Fruit fly (Drosophila melanogaster) ovary, adult (tissue): ENCODE results near the gene mmy.

ENCODE experiments used
- CG17801 ChIP-seq: fragments of 200-800 bp; optimal IDR thresholded peaks from 2 replicates; lab custom pipeline; 2019; ENCODE audit warnings: missing biosample characterization, mild to moderate bottlenecking, missing genetic modification characterization, moderate library complexity; ENCODE audit not compliant: partially characterized antibody

mmy gene

DNA sequence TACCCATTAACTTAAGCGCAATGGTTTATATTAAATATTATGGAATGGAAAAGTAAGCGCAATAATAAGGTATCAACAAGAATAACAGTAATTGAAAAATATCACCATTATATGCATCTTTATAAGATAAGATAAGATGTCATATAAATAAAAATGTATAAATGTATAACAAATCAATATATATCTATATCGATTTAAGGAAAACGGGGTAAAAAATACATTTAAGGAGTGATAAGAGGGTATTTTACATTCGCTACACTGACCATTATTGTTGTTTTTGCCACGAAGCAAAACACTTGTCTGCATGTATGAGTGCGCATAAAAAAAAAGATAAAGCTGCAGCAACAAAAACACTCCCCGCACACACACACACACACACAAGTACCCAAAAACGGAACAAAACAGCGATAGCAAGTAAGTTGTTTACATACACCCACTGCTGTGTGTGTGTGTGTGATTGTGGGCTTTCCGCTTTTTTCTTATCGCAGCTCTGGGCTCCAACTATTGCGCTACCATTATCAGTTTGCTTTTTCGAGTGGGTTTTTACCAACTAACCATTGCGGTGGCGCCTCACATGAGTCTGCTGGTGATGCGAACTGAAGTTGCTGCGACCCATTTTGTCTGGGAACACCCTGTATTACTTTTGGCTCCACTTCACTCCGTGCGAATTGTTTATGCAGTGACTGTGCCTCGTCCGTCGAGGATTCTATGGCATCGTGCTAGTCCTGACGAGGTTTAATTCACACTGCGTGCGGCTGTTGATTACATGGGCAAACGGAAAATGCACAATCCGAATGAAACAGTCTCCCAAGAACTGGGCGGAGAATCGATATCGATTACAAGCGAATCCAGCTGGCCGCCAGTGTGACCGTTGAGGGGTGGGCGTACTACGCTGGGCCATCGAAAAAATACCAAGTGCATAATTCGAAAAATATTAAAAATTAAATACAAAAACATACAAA lies at the start of gene mmy:
TSS of gene mmy (minus strand) at position 829 of the 962 bp plus-strand sequence.
- peak; percentile 53 for TF ChIP-seq CG17801 (GFP tag; lab: Kevin White, UChicago)

dm6 chr2L:6513948-6514347 lies 40.2 kb upstream of the mmy start:
- no peak for TF ChIP-seq CG17801 (GFP tag; lab: Kevin White, UChicago)

DNA sequence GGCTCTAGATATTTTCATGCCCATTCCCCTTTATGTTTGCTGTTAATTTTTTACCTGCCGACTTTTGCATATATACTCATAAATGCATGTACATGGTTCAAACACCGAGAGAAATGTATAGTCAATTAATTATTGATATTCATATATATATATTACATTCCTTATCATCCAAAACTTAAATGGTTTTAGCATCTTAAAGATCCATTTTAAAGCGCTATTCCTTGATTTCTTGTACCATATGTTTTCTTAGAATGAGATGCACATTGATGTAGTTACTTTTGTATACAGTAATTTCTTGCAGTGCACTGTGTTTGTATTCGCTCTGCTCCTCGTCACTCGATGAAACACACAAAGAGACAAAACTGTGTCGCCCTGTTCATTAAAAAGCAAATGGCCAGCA lies 35.0 kb upstream of the mmy start:
- no peak for TF ChIP-seq CG17801 (GFP tag; lab: Kevin White, UChicago)

DNA sequence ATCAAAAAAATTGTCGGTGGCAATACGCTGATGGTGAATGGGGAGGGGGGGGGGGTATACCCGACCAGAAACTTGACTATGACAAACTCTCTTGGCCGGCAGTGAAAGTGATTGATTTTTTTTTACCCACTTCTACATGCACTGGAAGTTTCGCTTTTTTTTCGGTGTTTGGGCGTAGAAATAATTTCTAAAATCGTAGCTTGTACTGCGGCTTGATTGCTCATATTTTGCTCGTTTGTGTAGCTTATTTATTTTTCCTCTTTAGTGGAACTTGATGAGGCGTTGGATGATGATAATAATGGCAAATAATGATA lies 30.0 kb upstream of the mmy start:
- TF ChIP-seq CG17801 (GFP tag; lab: Kevin White, UChicago), result no peak

DNA sequence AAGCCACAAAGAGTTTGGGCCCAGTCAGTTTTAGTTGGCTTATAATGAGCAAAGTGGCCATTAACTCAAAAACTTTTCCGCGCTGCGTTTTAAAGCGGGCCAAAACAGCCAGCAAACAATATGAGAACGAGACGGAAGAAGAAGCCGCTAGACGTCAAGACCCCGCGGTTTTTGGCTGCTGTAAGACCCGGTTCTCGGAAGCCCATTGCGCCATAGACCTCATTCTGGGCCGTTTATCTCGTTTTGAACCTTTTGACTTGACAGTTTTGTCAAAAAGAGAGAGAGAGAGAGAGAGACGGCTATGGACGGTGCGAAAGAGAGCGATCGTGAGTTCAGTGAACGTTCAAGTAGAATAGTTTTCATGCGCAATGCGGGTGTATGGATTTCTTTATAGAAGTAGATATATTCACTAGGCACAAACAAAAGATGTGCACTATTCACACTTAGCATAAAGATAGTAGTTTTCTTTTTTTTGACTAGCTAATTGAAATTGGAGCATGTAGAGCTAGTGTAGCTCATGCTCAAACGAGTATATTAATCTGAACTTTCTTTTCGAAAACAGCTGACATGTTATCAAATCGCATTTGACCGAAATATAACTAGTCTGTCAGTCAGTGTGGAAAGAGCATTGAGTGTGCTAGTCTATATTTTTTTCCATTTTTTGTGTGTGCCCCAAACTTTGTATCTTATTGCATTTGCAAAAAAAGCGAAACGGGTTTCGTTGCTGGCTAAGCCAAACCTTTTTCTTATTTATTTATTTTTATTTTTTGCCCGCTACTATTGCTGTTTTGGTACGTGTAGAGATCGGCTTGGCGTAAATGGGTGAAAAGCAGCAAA lies 29.4 kb upstream of the mmy start:
- no peak for TF ChIP-seq CG17801 (GFP tag; lab: Kevin White, UChicago)

dm6 chr2L:6500648-6501325 lies 27.1 kb upstream of the mmy start:
- no peak for TF ChIP-seq CG17801 (GFP tag; lab: Kevin White, UChicago)

DNA sequence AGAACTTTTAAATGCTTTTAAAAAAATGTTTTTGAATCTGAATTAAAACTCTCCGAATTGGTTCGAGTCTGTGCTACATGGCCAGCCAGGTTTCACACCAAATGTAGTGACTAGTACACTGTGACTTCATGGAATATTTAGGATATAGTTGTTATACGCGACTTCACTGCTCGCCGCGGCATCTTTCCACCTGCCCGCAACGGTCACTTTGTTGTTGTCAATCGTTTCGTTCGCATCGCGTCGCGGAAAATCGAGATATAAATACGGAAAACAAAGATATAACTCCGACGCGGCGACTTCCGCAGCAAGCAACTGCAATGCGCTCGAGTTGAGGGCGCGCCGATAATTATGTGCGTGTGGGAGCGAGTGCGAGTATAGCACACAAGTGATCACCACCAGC lies 24.7 kb upstream of the mmy start, which contains the start of gene CG31637:
TSS of gene CG31637 (plus strand) at position 200 of the 400 bp plus-strand sequence.
- TF ChIP-seq CG17801 (GFP tag; lab: Kevin White, UChicago), result peak; percentile 65

- TF ChIP-seq CG17801 (GFP tag; lab: Kevin White, UChicago), result no peak
These were observed 23.0 kb upstream of the mmy start, which contains the start of gene CG9550 for dm6 chr2L:6496753-6497152. TSS of gene CG9550 (plus strand) at chr2L:6497053.

DNA sequence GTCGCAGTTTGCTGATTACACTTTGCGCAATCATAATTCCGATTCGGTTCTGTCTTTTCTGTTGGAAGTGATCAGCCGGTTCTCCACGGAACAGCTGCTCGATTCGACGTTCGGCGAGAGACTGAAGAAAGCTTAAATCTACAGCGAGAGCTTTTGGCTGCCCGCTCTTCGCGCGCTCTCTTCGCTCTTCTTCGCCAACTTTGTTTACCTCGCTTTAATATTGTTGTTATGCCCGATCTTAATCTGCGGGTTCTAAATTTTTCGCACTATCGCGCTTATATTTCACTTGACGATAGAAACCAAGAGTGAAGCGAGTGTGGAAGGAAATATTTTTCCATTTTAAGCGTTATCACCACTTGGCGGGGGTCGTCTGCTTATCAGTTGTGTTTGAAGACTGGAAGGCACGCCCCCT lies 20.7 kb upstream of the mmy start, which contains the start of gene CG9547:
TSS of gene CG9547 (minus strand) at position 128 of the 412 bp plus-strand sequence.
- TF ChIP-seq CG17801 (GFP tag; lab: Kevin White, UChicago), result peak; percentile 76

DNA sequence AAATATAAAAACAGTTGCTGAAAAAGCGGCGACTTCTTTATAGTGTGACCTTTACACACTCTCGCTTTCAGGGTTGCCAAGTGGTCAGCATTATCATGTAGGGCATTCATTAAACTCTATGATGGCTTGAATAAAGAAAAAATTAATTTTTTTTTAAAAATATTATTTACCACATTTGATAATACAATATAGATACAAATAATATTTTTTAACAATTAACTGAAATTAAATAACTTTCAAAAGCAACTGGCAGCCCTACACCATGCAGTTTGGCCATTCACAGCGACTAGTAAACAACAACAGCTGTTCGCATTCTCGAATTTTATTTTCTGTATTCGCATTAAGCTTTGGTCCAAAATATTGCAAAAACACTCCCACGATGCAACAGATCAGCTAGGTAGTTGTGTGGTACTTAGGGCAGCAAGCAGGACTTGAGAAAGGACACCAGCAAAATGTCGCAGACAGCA lies 17.1 kb upstream of the mmy start, which contains the start of the genes Phf5a and CG31638:
TSS of gene Phf5a (minus strand) at position 61 of the 467 bp plus-strand sequence.
TSS of gene CG31638 (plus strand) at position 279 of the 467 bp plus-strand sequence.
- peak; percentile 65 for TF ChIP-seq CG17801 (GFP tag; lab: Kevin White, UChicago)

dm6 chr2L:6488676-6489140 lies 15.0 kb upstream of the mmy start, which contains the start of the genes KFase and epsilonCOP:
TSS of gene KFase (minus strand) at chr2L:6488756.
TSS of gene epsilonCOP (plus strand) at chr2L:6489090.
- peak; percentile 54 for TF ChIP-seq CG17801 (GFP tag; lab: Kevin White, UChicago)

dm6 chr2L:6481310-6481738 lies 7.6 kb upstream of the mmy start:
- peak; percentile 25 for TF ChIP-seq CG17801 (GFP tag; lab: Kevin White, UChicago)

DNA sequence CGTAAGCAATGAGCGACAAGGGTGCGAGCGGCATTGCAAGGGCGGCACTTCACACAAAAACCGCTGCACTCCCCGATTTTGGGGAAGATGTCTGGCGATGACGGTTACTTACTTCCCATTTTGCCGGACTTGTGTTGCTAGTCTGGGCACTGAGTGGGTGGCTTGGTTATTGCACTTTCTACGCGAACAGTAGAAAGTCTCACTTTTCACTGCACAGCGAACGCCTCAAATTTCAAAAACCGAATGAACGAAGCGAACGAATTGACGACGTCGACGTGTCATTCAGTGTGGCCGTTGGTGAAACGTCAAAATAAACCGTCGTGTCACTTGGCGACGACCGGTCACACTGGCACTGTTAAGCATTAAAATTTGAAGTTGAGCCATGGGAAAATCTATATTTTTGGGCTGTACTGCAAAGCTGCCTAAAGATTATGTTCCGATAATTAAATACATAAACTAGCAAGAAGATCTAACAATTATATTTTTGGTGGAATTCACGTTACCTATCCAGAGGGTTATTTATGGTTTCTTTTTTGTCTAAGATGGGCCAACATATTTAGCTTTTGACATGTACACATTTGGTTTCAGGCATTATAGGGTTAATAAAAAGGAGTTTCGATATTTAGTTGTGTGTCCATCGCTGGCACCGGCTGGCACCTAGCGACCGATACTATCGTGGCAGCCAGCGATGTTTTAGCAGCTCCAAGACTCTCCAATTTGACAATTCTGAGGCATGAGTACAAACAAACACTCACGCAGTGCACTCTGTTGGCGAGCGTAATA lies 6.7 kb upstream of the mmy start, which contains the start of the genes Sec61alpha and Daxx:
TSS of gene Sec61alpha (minus strand) at position 364 of the 783 bp plus-strand sequence.
TSS of gene Daxx (plus strand) at position 718 of the 783 bp plus-strand sequence.
- TF ChIP-seq CG17801 (GFP tag; lab: Kevin White, UChicago), result peak; percentile 67
